Fruit fly (Drosophila melanogaster): ENCODE measurements around the gene CG12746.

Gene CG12746

dm6 chr3R:5517002-5517875, 47.4 kb upstream of the CG12746 start, which contains the start of gene Itpr (continued):
- peak; percentile 80 for TF ChIP-seq CG12769 (tag; optimal IDR thresholded peaks at IDR 0.05)
- no peak for TF ChIP-seq CG15011 (GFP tag; optimal IDR thresholded peaks at IDR 0.05)
- TF ChIP-seq CG11085 (GFP tag; IDR thresholded peaks at IDR 0.05): no peak
- no peak for TF ChIP-seq CG31441 (GFP tag; IDR thresholded peaks at IDR 0.05)
- no peak for TF ChIP-seq Mes4 (GFP tag; optimal IDR thresholded peaks at IDR 0.05)
- no peak for TF ChIP-seq zen (tag; optimal IDR thresholded peaks at IDR 0.05)
- no peak for TF ChIP-seq abd-A (tag; optimal IDR thresholded peaks at IDR 0.05)
- no peak for TF ChIP-seq Sry-δ (GFP tag; optimal IDR thresholded peaks at IDR 0.05)
- TF ChIP-seq btn (GFP tag; optimal IDR thresholded peaks at IDR 0.05): no peak
- TF ChIP-seq CG6689 (GFP tag; IDR thresholded peaks at IDR 0.05): no peak
- TF ChIP-seq Stat92E (GFP tag; optimal IDR thresholded peaks at IDR 0.05): no peak
- TF ChIP-seq CG6254 (GFP tag; optimal IDR thresholded peaks at IDR 0.05): no peak
- TF ChIP-seq BtbVII (GFP tag; optimal IDR thresholded peaks at IDR 0.05): peak; percentile 32
- TF ChIP-seq ewg (GFP tag; optimal IDR thresholded peaks at IDR 0.05): no peak
- TF ChIP-seq CG12391 (tag; optimal IDR thresholded peaks at IDR 0.05): no peak
- peak; percentile 43 for TF ChIP-seq Meics (GFP tag; optimal IDR thresholded peaks at IDR 0.05)
- TF ChIP-seq Blimp-1 (GFP tag; optimal IDR thresholded peaks at IDR 0.05): no peak
- TF ChIP-seq CG32772 (GFP tag; IDR thresholded peaks at IDR 0.05): no peak
- peak; percentile 57 for TF ChIP-seq cg (GFP tag; optimal IDR thresholded peaks at IDR 0.05)
- TF ChIP-seq E2f1 (GFP tag; IDR thresholded peaks at IDR 0.05): no peak
- TF ChIP-seq CG15514 (GFP tag; optimal IDR thresholded peaks at IDR 0.05): no peak
- TF ChIP-seq CrebB (tag; optimal IDR thresholded peaks at IDR 0.05): no peak
- TF ChIP-seq sd (tag; optimal IDR thresholded peaks at IDR 0.05): peak; percentile 44
- no peak for TF ChIP-seq CG10366 (GFP tag; IDR thresholded peaks at IDR 0.05)
- TF ChIP-seq Eip74EF (GFP tag; optimal IDR thresholded peaks at IDR 0.05): peak in 1 of 2 experiments; percentile 55
- no peak for TF ChIP-seq NC2α (GFP tag; optimal IDR thresholded peaks at IDR 0.05)
- no peak for TF ChIP-seq Neu2 (GFP tag; optimal IDR thresholded peaks at IDR 0.05; ENCODE audit: borderline replicate concordance)
- TF ChIP-seq CG8388 (GFP tag; optimal IDR thresholded peaks at IDR 0.05): no peak
- peak; percentile 82 for TF ChIP-seq sens (GFP tag)
- no peak for TF ChIP-seq CG6654 (GFP tag; optimal IDR thresholded peaks at IDR 0.05)
- no peak for TF ChIP-seq Ets97D (GFP tag; optimal IDR thresholded peaks at IDR 0.05)
- TF ChIP-seq ab (GFP tag; optimal IDR thresholded peaks at IDR 0.05): no peak
- TF ChIP-seq eve (GFP tag; optimal IDR thresholded peaks at IDR 0.05): no peak
- peak; percentile 14 for TF ChIP-seq mirr (GFP tag; optimal IDR thresholded peaks at IDR 0.05)
- no peak; the same call in 1 of the 2 replicates for TF ChIP-seq ranshi (GFP tag; IDR thresholded peaks at IDR 0.05)
- no peak for TF ChIP-seq HHEX (GFP tag; optimal IDR thresholded peaks at IDR 0.05)
- TF ChIP-seq CG9817 (tag; optimal IDR thresholded peaks at IDR 0.05): no peak
- no peak for TF ChIP-seq hbn (GFP tag; IDR thresholded peaks at IDR 0.05; ENCODE audit: partially characterized antibody)
- no peak for TF ChIP-seq Asciz (GFP tag; optimal IDR thresholded peaks at IDR 0.05)
- TF ChIP-seq HLH54F (GFP tag; optimal IDR thresholded peaks at IDR 0.05): no peak
- TF ChIP-seq CG12219 (GFP tag; optimal IDR thresholded peaks at IDR 0.05): no peak
- no peak for TF ChIP-seq CG14441 (GFP tag; IDR thresholded peaks at IDR 0.05)
- TF ChIP-seq CG32532 (GFP tag; IDR thresholded peaks at IDR 0.05): no peak; the same call in 1 of the 2 replicates
- peak; percentile 22 for TF ChIP-seq pzg (GFP tag; optimal IDR thresholded peaks at IDR 0.05)
- no peak for TF ChIP-seq jing (GFP tag; optimal IDR thresholded peaks at IDR 0.05)
- TF ChIP-seq Sin3A (optimal IDR thresholded peaks at IDR 0.05): peak; percentile 44
- no peak for TF ChIP-seq ken (GFP tag; IDR thresholded peaks at IDR 0.05)
- no peak for TF ChIP-seq CG12071 (GFP tag; optimal IDR thresholded peaks at IDR 0.05)
- no peak for TF ChIP-seq aop (GFP tag; IDR thresholded peaks at IDR 0.05)

Data from whole organism, embryonic.